Worm (Caenorhabditis elegans) whole organism, L4 larva: ENCODE measurements around the gene acr-2.

Experiments used
- F10B5.3 ChIP-seq: sonication (generic microtip); optimal IDR thresholded peaks from 2 replicates; lab custom pipeline; 2016; ENCODE audit warnings: mild to moderate bottlenecking, missing genetic modification characterization, missing compliant biosample characterization
- F37D6.2 ChIP-seq: sonication (generic microtip); optimal IDR thresholded peaks from 2 replicates; lab custom pipeline; 2016; ENCODE audit warnings: mild to moderate bottlenecking, missing genetic modification characterization, missing compliant biosample characterization
- F49E8.2 ChIP-seq: sonication (generic microtip); optimal IDR thresholded peaks from 2 replicates; lab custom pipeline; 2016; ENCODE audit warnings: missing compliant biosample characterization, mild to moderate bottlenecking, missing genetic modification characterization, borderline replicate concordance
- R02D3.7 ChIP-seq: fragments of 150-350 bp; sonication (generic microtip); optimal IDR thresholded peaks from 3 replicates; lab custom pipeline; 2014; ENCODE audit warnings: missing biosample characterization, missing genetic modification characterization
- T20F7.1 ChIP-seq: fragments of 200-800 bp; sonication (Bioruptor generic); optimal IDR thresholded peaks from 2 replicates; lab custom pipeline; 2018; ENCODE audit warnings: mild to moderate bottlenecking, missing genetic modification characterization, missing compliant biosample characterization
- T26A8.4 ChIP-seq: fragments of 200-800 bp; sonication (Bioruptor generic); IDR thresholded peaks from 2 replicates; pipeline ENCODE4 v1.3.6; 2022; ENCODE audit warnings: missing genetic modification characterization, missing compliant biosample characterization
- aha-1 ChIP-seq: fragments of 150-350 bp; peaks from one replicate; lab custom pipeline; 2014; ENCODE audit warnings: missing biosample characterization, missing genetic modification characterization
- ceh-32 ChIP-seq: sonication (generic microtip); optimal IDR thresholded peaks from 2 replicates; lab custom pipeline; 2016; ENCODE audit warnings: mild to moderate bottlenecking, missing genetic modification characterization, missing compliant biosample characterization; ENCODE audit not compliant: poor library complexity
- ceh-62 ChIP-seq: sonication (generic microtip); optimal IDR thresholded peaks from 2 replicates; lab custom pipeline; 2017; ENCODE audit warnings: missing biosample characterization, missing genetic modification characterization
- ces-1 ChIP-seq: fragments of 150-350 bp; sonication (generic microtip); optimal IDR thresholded peaks from 4 replicates; lab custom pipeline; 2014; ENCODE audit warnings: missing biosample characterization, missing genetic modification reagents, missing genetic modification characterization
- cey-2 ChIP-seq: sonication (generic microtip); optimal IDR thresholded peaks from 3 replicates; lab custom pipeline; 2017; ENCODE audit warnings: missing genetic modification characterization, mild to moderate bottlenecking, missing compliant biosample characterization, antibody characterized with exemption, borderline replicate concordance; ENCODE audit not compliant: insufficient read depth
- daf-12 ChIP-seq: fragments of 150-350 bp; optimal IDR thresholded peaks from 2 replicates; lab custom pipeline; 2014; ENCODE audit warnings: missing biosample characterization, missing genetic modification reagents, missing genetic modification characterization
- daf-16 ChIP-seq, 3 experiments: sonication (generic microtip); optimal IDR thresholded peaks; 2 replicates each; lab custom pipeline; 2016 to 2017; ENCODE audit warnings: missing genetic modification characterization in 3 of 3, missing genetic modification reagents in 3 of 3, mild to moderate bottlenecking in 2 of 3, missing compliant biosample characterization in 2 of 3, missing biosample characterization in 1 of 3, moderate library complexity in 1 of 3
- daf-19 ChIP-seq: fragments of 200-800 bp; sonication (Bioruptor generic); conservative IDR thresholded peaks from 2 replicates; pipeline ENCODE4 v1.3.6; 2022; ENCODE audit warnings: missing genetic modification characterization, missing compliant biosample characterization
- dmd-6 ChIP-seq: fragments of 200-800 bp; sonication (Bioruptor generic); IDR thresholded peaks from 2 replicates; pipeline ENCODE4 v1.3.6; 2022; ENCODE audit warnings: missing genetic modification reagents, missing genetic modification characterization, missing compliant biosample characterization
- dmd-9 ChIP-seq: fragments of 200-800 bp; sonication (Bioruptor generic); IDR thresholded peaks from 2 replicates; pipeline ENCODE4 v1.3.6; 2022; ENCODE audit warnings: missing genetic modification reagents, missing genetic modification characterization, missing compliant biosample characterization
- duxl-1 ChIP-seq: sonication (generic microtip); optimal IDR thresholded peaks from 2 replicates; lab custom pipeline; 2016; ENCODE audit warnings: mild to moderate bottlenecking, missing genetic modification characterization, moderate library complexity, missing compliant biosample characterization; ENCODE audit not compliant: poor library complexity
- dve-1 ChIP-seq: sonication (generic microtip); optimal IDR thresholded peaks from 2 replicates; lab custom pipeline; 2017; ENCODE audit warnings: antibody characterized with exemption, mild to moderate bottlenecking, missing genetic modification characterization, missing compliant biosample characterization; ENCODE audit not compliant: insufficient read depth
- fos-1 ChIP-seq: fragments of 150-350 bp; optimal IDR thresholded peaks from 2 replicates; lab custom pipeline; 2014; ENCODE audit warnings: missing biosample characterization, missing genetic modification characterization
- hif-1 ChIP-seq, 2 experiments: sonication (generic microtip); optimal IDR thresholded peaks; 2 replicates each; lab custom pipeline; 2016 to 2017; ENCODE audit warnings: missing compliant biosample characterization in 2 of 2, missing genetic modification characterization in 2 of 2, missing genetic modification reagents in 2 of 2, missing genotype in 2 of 2, mild to moderate bottlenecking in 1 of 2
- hlh-11 ChIP-seq: fragments of 200-800 bp; sonication (Bioruptor generic); optimal IDR thresholded peaks from 2 replicates; lab custom pipeline; 2018; ENCODE audit warnings: mild to moderate bottlenecking, missing genetic modification characterization, missing compliant biosample characterization
- hlh-30 ChIP-seq: sonication (generic microtip); optimal IDR thresholded peaks from 2 replicates; lab custom pipeline; 2017; ENCODE audit warnings: antibody characterized with exemption, mild to moderate bottlenecking, missing genetic modification characterization, missing compliant biosample characterization; ENCODE audit not compliant: insufficient read depth
- lin-15B ChIP-seq: fragments of 150-350 bp; sonication (generic microtip); optimal IDR thresholded peaks from 3 replicates; lab custom pipeline; 2014; ENCODE audit warnings: missing biosample characterization, missing genetic modification characterization
- lir-3 ChIP-seq: sonication (generic microtip); optimal IDR thresholded peaks from 2 replicates; lab custom pipeline; 2016; ENCODE audit warnings: mild to moderate bottlenecking, missing genetic modification characterization, missing compliant biosample characterization
- lsy-2 ChIP-seq, 2 experiments: fragments of 150-350 bp in 1 of 2; sonication (generic microtip) in 1 of 2; optimal IDR thresholded peaks; 2 replicates each; lab custom pipeline; 2014 to 2017; ENCODE audit warnings: missing biosample characterization in 2 of 2, missing genetic modification characterization in 2 of 2
- madf-9 ChIP-seq: fragments of 200-800 bp; sonication (Bioruptor generic); conservative IDR thresholded peaks from 2 replicates; pipeline ENCODE4 v1.3.6; 2022; ENCODE audit warnings: missing genetic modification reagents, missing genetic modification characterization, missing compliant biosample characterization
- mdt-29 ChIP-seq: fragments of 200-800 bp; sonication (Bioruptor generic); IDR thresholded peaks from 2 replicates; pipeline ENCODE4 v1.3.6; 2022; ENCODE audit warnings: missing genetic modification reagents, missing genetic modification characterization, missing compliant biosample characterization
- mep-1 ChIP-seq: fragments of 150-350 bp; sonication (generic microtip); optimal IDR thresholded peaks from 3 replicates; lab custom pipeline; 2014; ENCODE audit warnings: missing biosample characterization, missing genetic modification characterization
- mes-2 ChIP-seq: sonication (generic microtip); optimal IDR thresholded peaks from 2 replicates; lab custom pipeline; 2016; ENCODE audit warnings: missing genotype, mild to moderate bottlenecking, missing genetic modification characterization, missing compliant biosample characterization; ENCODE audit not compliant: poor library complexity, severe bottlenecking
- mxl-2 ChIP-seq: fragments of 200-800 bp; sonication (Bioruptor generic); conservative IDR thresholded peaks from 2 replicates; pipeline ENCODE4 v1.3.6; 2022; ENCODE audit warnings: missing genetic modification reagents, missing genetic modification characterization, missing compliant biosample characterization
- nhr-11 ChIP-seq: fragments of 150-350 bp; optimal IDR thresholded peaks from 2 replicates; lab custom pipeline; 2014; ENCODE audit warnings: missing biosample characterization, missing genetic modification characterization
- nhr-28 ChIP-seq: fragments of 150-350 bp; optimal IDR thresholded peaks from 2 replicates; lab custom pipeline; 2014; ENCODE audit warnings: missing biosample characterization, missing genetic modification characterization
- nhr-6 ChIP-seq: fragments of 150-350 bp; optimal IDR thresholded peaks from 2 replicates; lab custom pipeline; 2014; ENCODE audit warnings: missing biosample characterization, missing genetic modification characterization
- nhr-76 ChIP-seq: fragments of 150-350 bp; optimal IDR thresholded peaks from 2 replicates; lab custom pipeline; 2014; ENCODE audit warnings: missing biosample characterization, missing genetic modification characterization
- pha-4 ChIP-seq, 2 experiments: fragments of 150-350 bp in 1 of 2; fragments of 200-800 bp in 1 of 2; sonication (Bioruptor generic) in 1 of 2; IDR thresholded peaks in 1 of 2; optimal IDR thresholded peaks in 1 of 2; 2 replicates each; pipeline versions ENCODE4 v1.3.6 to Lab custom; 2014 to 2022; ENCODE audit warnings: missing genetic modification characterization in 2 of 2, missing genetic modification reagents in 2 of 2, missing biosample characterization in 1 of 2, missing compliant biosample characterization in 1 of 2
- pqm-1 ChIP-seq: sonication (generic microtip); optimal IDR thresholded peaks from 2 replicates; lab custom pipeline; 2017; ENCODE audit warnings: missing biosample characterization, missing genetic modification characterization
- saeg-2 ChIP-seq: fragments of 200-800 bp; sonication (Bioruptor generic); IDR thresholded peaks from 2 replicates; pipeline ENCODE4 v1.3.6; 2022; ENCODE audit warnings: missing genetic modification reagents, missing genetic modification characterization, missing compliant biosample characterization
- set-16 ChIP-seq: fragments of 200-800 bp; sonication (Bioruptor generic); IDR thresholded peaks from 2 replicates; pipeline ENCODE4 v1.3.6; 2022; ENCODE audit warnings: missing genetic modification reagents, missing genetic modification characterization, missing compliant biosample characterization
- skn-1 ChIP-seq: fragments of 150-350 bp; optimal IDR thresholded peaks from 2 replicates; lab custom pipeline; 2014; ENCODE audit warnings: missing biosample characterization, missing genetic modification characterization
- snpc-1.2 ChIP-seq: fragments of 200-800 bp; sonication (Bioruptor generic); IDR thresholded peaks from 2 replicates; pipeline ENCODE4 v1.3.6; 2022; ENCODE audit warnings: missing genetic modification reagents, missing genetic modification characterization, missing compliant biosample characterization
- snpc-4 ChIP-seq: fragments of 150-350 bp; optimal IDR thresholded peaks from 2 replicates; lab custom pipeline; 2014; ENCODE audit warnings: missing biosample characterization, missing genetic modification characterization
- spr-1 ChIP-seq: sonication (generic microtip); optimal IDR thresholded peaks from 2 replicates; lab custom pipeline; 2016; ENCODE audit warnings: mild to moderate bottlenecking, missing genetic modification characterization, missing compliant biosample characterization
- tra-1 ChIP-seq: fragments of 200-800 bp; sonication (Bioruptor generic); IDR thresholded peaks from 2 replicates; pipeline ENCODE4 v1.3.6; 2022; ENCODE audit warnings: missing genetic modification reagents, missing genetic modification characterization, missing compliant biosample characterization
- unc-39 ChIP-seq: sonication (generic microtip); optimal IDR thresholded peaks from 2 replicates; lab custom pipeline; 2017; ENCODE audit warnings: missing biosample characterization, missing genetic modification characterization

acr-2 gene

ce11 chrX:6736358-6736991 is 34.1 kb downstream of the acr-2 start (continued):
- TF ChIP-seq ceh-32 (tag; lab: Kevin White, UChicago) (no peak), T20F7.1 (GFP tag; lab: Kevin White, UChicago) (peak; percentile 14), mep-1 (tag; lab: Kevin White, UChicago) (peak; percentile 72), daf-16 (GFP tag; optimal IDR thresholded peaks at IDR 0.05; lab: Kevin White, UChicago) (peak in 1 of 2 experiments; percentile 73), daf-16 (tag; optimal IDR thresholded peaks at IDR 0.05; lab: Kevin White, UChicago) (peak; percentile 95)
- TF ChIP-seq, all 104 proteins: peak for 36

ce11 chrX:6737329-6738008 is 35.1 kb downstream of the acr-2 start:
- TF ChIP-seq cey-2 (tag; lab: Kevin White, UChicago): peak; percentile 91
- TF ChIP-seq saeg-2 (GFP tag; lab: Robert Waterston, UW): peak; percentile 84; the same call in 1 of the 2 replicates
- peak; percentile 90 for TF ChIP-seq nhr-6 (tag; lab: Kevin White, UChicago)
- no peak for TF ChIP-seq unc-39
- peak; percentile 65 for TF ChIP-seq set-16 (GFP tag; lab: Robert Waterston, UW)
- peak; percentile 66 for TF ChIP-seq mes-2 (tag; lab: Kevin White, UChicago)
- TF ChIP-seq daf-12 (tag; lab: Kevin White, UChicago): no peak
- TF ChIP-seq lin-15B (tag; lab: Kevin White, UChicago): no peak
- TF ChIP-seq T26A8.4: peak; percentile 87
- TF ChIP-seq dve-1: peak; percentile 91
- peak; percentile 61 for TF ChIP-seq F37D6.2 (tag; lab: Kevin White, UChicago)
- TF ChIP-seq dmd-6: peak; percentile 98
- TF ChIP-seq hlh-30 (tag; lab: Kevin White, UChicago): peak; percentile 99
- peak; percentile 74 to 76 for TF ChIP-seq daf-16 (GFP tag; optimal IDR thresholded peaks at IDR 0.05; lab: Kevin White, UChicago)
- TF ChIP-seq daf-16 (tag; optimal IDR thresholded peaks at IDR 0.05; lab: Kevin White, UChicago): peak; percentile 86
- peak; percentile 77 to 97 for TF ChIP-seq hif-1 (tag; optimal IDR thresholded peaks at IDR 0.05; lab: Kevin White, UChicago)
- peak; percentile 79 for TF ChIP-seq mdt-29 (GFP tag; lab: Robert Waterston, UW)
- TF ChIP-seq dmd-9: no peak
- TF ChIP-seq nhr-28: peak; percentile 94
- peak; percentile 27 for TF ChIP-seq lir-3 (tag; lab: Kevin White, UChicago)
- TF ChIP-seq nhr-76 (tag; lab: Kevin White, UChicago): peak; percentile 52
- no peak for TF ChIP-seq snpc-1.2 (GFP tag; lab: Robert Waterston, UW)
- no peak for TF ChIP-seq R02D3.7 (tag; lab: Kevin White, UChicago)
- no peak for TF ChIP-seq snpc-4 (tag; lab: Kevin White, UChicago)
- TF ChIP-seq ces-1 (GFP tag; lab: Kevin White, UChicago): no peak
- TF ChIP-seq nhr-11 (tag; lab: Kevin White, UChicago): peak; percentile 89
- no peak for TF ChIP-seq ceh-62 (tag; lab: Kevin White, UChicago)
- TF ChIP-seq hlh-11 (tag; lab: Kevin White, UChicago): peak; percentile 99
- no peak for TF ChIP-seq daf-19 (GFP tag; lab: Robert Waterston, UW)
- TF ChIP-seq ceh-32 (tag; lab: Kevin White, UChicago): no peak
- TF ChIP-seq pqm-1 (tag; lab: Kevin White, UChicago): peak; percentile 13
- TF ChIP-seq skn-1 (tag; lab: Kevin White, UChicago): no peak
- no peak for TF ChIP-seq fos-1 (tag; lab: Kevin White, UChicago)
- peak; percentile 100 for TF ChIP-seq aha-1
- TF ChIP-seq lsy-2 (tag; optimal IDR thresholded peaks at IDR 0.05; lab: Kevin White, UChicago): peak; percentile 73 to 86
- no peak for TF ChIP-seq F49E8.2 (tag; lab: Kevin White, UChicago)
- peak; percentile 74 for TF ChIP-seq pha-4 (GFP tag; IDR thresholded peaks at IDR 0.05; lab: Robert Waterston, UW)
- peak; percentile 13 for TF ChIP-seq pha-4 (tag; optimal IDR thresholded peaks at IDR 0.05; lab: Kevin White, UChicago)
- peak; percentile 98 for TF ChIP-seq mxl-2 (GFP tag; lab: Robert Waterston, UW)
- 0 out of 2 replicates have a peak, but pooled peaks have one; percentile 37 for TF ChIP-seq madf-9 (GFP tag; lab: Robert Waterston, UW)
- no peak for TF ChIP-seq duxl-1 (tag; lab: Kevin White, UChicago)
- no peak for TF ChIP-seq F10B5.3 (tag; lab: Kevin White, UChicago)
- TF ChIP-seq spr-1: peak; percentile 85
- TF ChIP-seq tra-1 (GFP tag; lab: Robert Waterston, UW): peak; percentile 93
